Worm (Caenorhabditis elegans): ENCODE results near the gene K02E10.4.

The K02E10.4 gene

ce11 chrX:2536246-2536772, 53.2 kb downstream of the K02E10.4 start (continued):
- no peak for TF ChIP-seq gei-8 (GFP tag; optimal IDR thresholded peaks at IDR 0.05)
- TF ChIP-seq duxl-1 (tag; optimal IDR thresholded peaks at IDR 0.05; ENCODE audit: poor library complexity): peak; percentile 34
- TF ChIP-seq nhr-11 (tag; optimal IDR thresholded peaks at IDR 0.05): peak; percentile 91
- TF ChIP-seq D1046.2 (GFP tag; IDR thresholded peaks at IDR 0.05): no peak
- no peak for TF ChIP-seq ceh-32 (tag; optimal IDR thresholded peaks at IDR 0.05; ENCODE audit: poor library complexity)
- no peak for TF ChIP-seq jun-1 (tag; optimal IDR thresholded peaks at IDR 0.05)
- no peak for TF ChIP-seq F26F4.8 (GFP tag; conservative IDR thresholded peaks at IDR 0.05)
- TF ChIP-seq cey-2 (tag; optimal IDR thresholded peaks at IDR 0.05; ENCODE audit: borderline replicate concordance, insufficient read depth): no peak
- peak; percentile 83 for TF ChIP-seq set-16 (GFP tag; IDR thresholded peaks at IDR 0.05)
- TF ChIP-seq daf-8 (GFP tag; IDR thresholded peaks at IDR 0.05): no peak
- no peak for TF ChIP-seq nhr-76 (tag; optimal IDR thresholded peaks at IDR 0.05)
- no peak for TF ChIP-seq lin-29 (GFP tag; IDR thresholded peaks at IDR 0.05)
- TF ChIP-seq pqm-1 (tag; optimal IDR thresholded peaks at IDR 0.05): no peak
- no peak for TF ChIP-seq nhr-77 (tag; optimal IDR thresholded peaks at IDR 0.05)
- no peak; the same call in 1 of the 2 replicates for TF ChIP-seq pha-4 (GFP tag; IDR thresholded peaks at IDR 0.05)
- peak; percentile 87 for TF ChIP-seq pha-4 (tag; optimal IDR thresholded peaks at IDR 0.05)
- TF ChIP-seq ceh-82 (tag; optimal IDR thresholded peaks at IDR 0.05): no peak
- TF ChIP-seq snpc-1.2 (GFP tag; IDR thresholded peaks at IDR 0.05): no peak
- TF ChIP-seq ctbp-1 (GFP tag; IDR thresholded peaks at IDR 0.05): peak; percentile 75
- no peak for TF ChIP-seq sdz-12 (GFP tag; optimal IDR thresholded peaks at IDR 0.05)
- TF ChIP-seq dpl-1 (GFP tag; optimal IDR thresholded peaks at IDR 0.05): no peak
- TF ChIP-seq egl-27 (tag; optimal IDR thresholded peaks at IDR 0.05): no peak
- TF ChIP-seq hif-1 (tag; optimal IDR thresholded peaks at IDR 0.05): peak in 1 of 2 experiments; percentile 93
- TF ChIP-seq spr-1 (tag; optimal IDR thresholded peaks at IDR 0.05): peak; percentile 1
- TF ChIP-seq mes-2 (tag; optimal IDR thresholded peaks at IDR 0.05; ENCODE audit: poor library complexity, severe bottlenecking): peak; percentile 64
- TF ChIP-seq hmg-1.1 (GFP tag; IDR thresholded peaks at IDR 0.05): peak; percentile 77
- TF ChIP-seq nhr-25 (tag; optimal IDR thresholded peaks at IDR 0.05; ENCODE audit: borderline replicate concordance, insufficient read depth): peak; percentile 79
- no peak for TF ChIP-seq ztf-11 (tag; optimal IDR thresholded peaks at IDR 0.05)
- no peak for TF ChIP-seq snpc-4 (tag; optimal IDR thresholded peaks at IDR 0.05)
- no peak for TF ChIP-seq nhr-102 (tag; optimal IDR thresholded peaks at IDR 0.05)
- TF ChIP-seq fkh-10 (GFP tag; optimal IDR thresholded peaks at IDR 0.05): peak; percentile 92
- peak; percentile 72 to 78 for TF ChIP-seq lsy-2 (tag; optimal IDR thresholded peaks at IDR 0.05)
- TF ChIP-seq ama-1 (optimal IDR thresholded peaks at IDR 0.05): no peak
- TF ChIP-seq egl-43 (GFP tag; IDR thresholded peaks at IDR 0.05): peak; percentile 76
- no peak for TF ChIP-seq ZK546.5 (tag; optimal IDR thresholded peaks at IDR 0.05)
- TF ChIP-seq zip-11 (GFP tag; IDR thresholded peaks at IDR 0.05): no peak
- TF ChIP-seq nhr-28 (tag; optimal IDR thresholded peaks at IDR 0.05): peak; percentile 42
- TF ChIP-seq unc-39 (tag; optimal IDR thresholded peaks at IDR 0.05): no peak
- TF ChIP-seq ceh-44 (GFP tag; IDR thresholded peaks at IDR 0.05): no peak
- no peak for TF ChIP-seq attf-4 (tag; optimal IDR thresholded peaks at IDR 0.05)
- 0 out of 2 replicates have a peak, but pooled peaks have one; percentile 31 for TF ChIP-seq lim-7 (GFP tag; IDR thresholded peaks at IDR 0.05)
- TF ChIP-seq aha-1 (tag): peak; percentile 99
- TF ChIP-seq ZK337.2 (GFP tag; IDR thresholded peaks at IDR 0.05): no peak
- no peak for TF ChIP-seq tag-97 (GFP tag; IDR thresholded peaks at IDR 0.05)
- no peak for TF ChIP-seq F10B5.3 (tag; optimal IDR thresholded peaks at IDR 0.05)
- no peak for TF ChIP-seq T20F7.1 (GFP tag; optimal IDR thresholded peaks at IDR 0.05)
- TF ChIP-seq dve-1 (tag; optimal IDR thresholded peaks at IDR 0.05; ENCODE audit: insufficient read depth): peak; percentile 69
- TF ChIP-seq ceh-62 (tag; optimal IDR thresholded peaks at IDR 0.05): no peak
- TF ChIP-seq zag-1 (tag; optimal IDR thresholded peaks at IDR 0.05): peak; percentile 76
- no peak for TF ChIP-seq fos-1 (tag; optimal IDR thresholded peaks at IDR 0.05)
- no peak for TF ChIP-seq madf-5 (GFP tag; IDR thresholded peaks at IDR 0.05)
- no peak for TF ChIP-seq Y5F2A.4 (GFP tag; optimal IDR thresholded peaks at IDR 0.05)

Measured in whole organism, L4 larva.